Worm (Caenorhabditis elegans) whole organism, late embryonic: ENCODE data around the gene Y37E11AL.2.

ENCODE experiments used
- C08G9.2 ChIP-seq: sonication (generic microtip); optimal IDR thresholded peaks from 2 replicates; lab custom pipeline; 2016; ENCODE audit warnings: mild to moderate bottlenecking, missing genetic modification characterization, moderate library complexity, missing compliant biosample characterization
- F13H6.1 ChIP-seq: sonication (generic microtip); optimal IDR thresholded peaks from 2 replicates; lab custom pipeline; 2016; ENCODE audit warnings: missing genetic modification characterization, missing compliant biosample characterization
- K02D7.2 ChIP-seq: sonication (generic microtip); optimal IDR thresholded peaks from 2 replicates; lab custom pipeline; 2017; ENCODE audit warnings: mild to moderate bottlenecking, missing genetic modification characterization, missing compliant biosample characterization
- T23F11.4 ChIP-seq: fragments of 200-800 bp; sonication (Bioruptor generic); optimal IDR thresholded peaks from 2 replicates; lab custom pipeline; 2018; ENCODE audit warnings: mild to moderate bottlenecking, missing genetic modification characterization, missing compliant biosample characterization
- Y22D7AL.16 ChIP-seq: sonication (generic microtip); optimal IDR thresholded peaks from 2 replicates; lab custom pipeline; 2016; ENCODE audit warnings: missing genetic modification characterization, missing compliant biosample characterization
- ceh-18 ChIP-seq: sonication (generic microtip); optimal IDR thresholded peaks from 2 replicates; lab custom pipeline; 2016; ENCODE audit warnings: missing genetic modification characterization, missing compliant biosample characterization
- ceh-19 ChIP-seq: fragments of 200-800 bp; sonication (Bioruptor generic); optimal IDR thresholded peaks from 2 replicates; lab custom pipeline; 2018; ENCODE audit warnings: mild to moderate bottlenecking, missing genetic modification characterization, missing compliant biosample characterization
- ceh-22 ChIP-seq: sonication (generic microtip); optimal IDR thresholded peaks from 2 replicates; lab custom pipeline; 2017; ENCODE audit warnings: missing biosample characterization, missing genetic modification characterization
- ceh-30 ChIP-seq: fragments of 150-350 bp; optimal IDR thresholded peaks from 2 replicates; lab custom pipeline; 2014; ENCODE audit warnings: missing biosample characterization, missing genetic modification characterization
- ceh-34 ChIP-seq: sonication (generic microtip); optimal IDR thresholded peaks from 2 replicates; lab custom pipeline; 2016; ENCODE audit warnings: mild to moderate bottlenecking, missing genetic modification characterization, missing compliant biosample characterization
- ceh-45 ChIP-seq: fragments of 200-800 bp; sonication (Bioruptor generic); IDR thresholded peaks from 2 replicates; pipeline ENCODE4 v1.3.6; 2022; ENCODE audit warnings: missing genetic modification reagents, missing genetic modification characterization, missing compliant biosample characterization
- ceh-48 ChIP-seq: sonication (generic microtip); optimal IDR thresholded peaks from 2 replicates; lab custom pipeline; 2016; ENCODE audit warnings: missing genetic modification characterization, inconsistent platforms, missing compliant biosample characterization
- ceh-6 ChIP-seq: fragments of 200-800 bp; sonication (Bioruptor generic); optimal IDR thresholded peaks from 2 replicates; lab custom pipeline; 2018; ENCODE audit warnings: mild to moderate bottlenecking, missing genetic modification characterization, missing compliant biosample characterization
- ceh-9 ChIP-seq: sonication (generic microtip); optimal IDR thresholded peaks from 2 replicates; lab custom pipeline; 2016; ENCODE audit warnings: mild to moderate bottlenecking, missing genetic modification characterization, inconsistent platforms, missing compliant biosample characterization
- dmd-4 ChIP-seq: sonication (generic microtip); optimal IDR thresholded peaks from 2 replicates; lab custom pipeline; 2016; ENCODE audit warnings: borderline replicate concordance, missing genetic modification characterization, missing compliant biosample characterization
- elt-2 ChIP-seq: sonication (generic microtip); optimal IDR thresholded peaks from 2 replicates; lab custom pipeline; 2016; ENCODE audit warnings: missing genetic modification reagents, missing genetic modification characterization, missing compliant biosample characterization
- elt-4 ChIP-seq: sonication (generic microtip); optimal IDR thresholded peaks from 2 replicates; lab custom pipeline; 2016; ENCODE audit warnings: missing genetic modification characterization, missing compliant biosample characterization
- eyg-1 ChIP-seq: sonication (generic microtip); optimal IDR thresholded peaks from 2 replicates; lab custom pipeline; 2016; ENCODE audit warnings: missing genotype, missing genetic modification characterization, missing compliant biosample characterization
- fax-1 ChIP-seq: sonication (generic microtip); optimal IDR thresholded peaks from 2 replicates; lab custom pipeline; 2016; ENCODE audit warnings: missing genotype, missing genetic modification characterization, missing compliant biosample characterization
- fkh-10 ChIP-seq: fragments of 150-350 bp; optimal IDR thresholded peaks from 2 replicates; lab custom pipeline; 2014; ENCODE audit warnings: missing biosample characterization, missing genetic modification reagents, missing genetic modification characterization
- mec-3 ChIP-seq: sonication (generic microtip); optimal IDR thresholded peaks from 2 replicates; lab custom pipeline; 2016; ENCODE audit warnings: borderline replicate concordance, missing genetic modification characterization, missing compliant biosample characterization
- nhr-232 ChIP-seq: sonication (generic microtip); optimal IDR thresholded peaks from 2 replicates; lab custom pipeline; 2016; ENCODE audit warnings: missing genetic modification characterization, missing compliant biosample characterization
- odd-2 ChIP-seq: sonication (generic microtip); optimal IDR thresholded peaks from 2 replicates; lab custom pipeline; 2017; ENCODE audit warnings: antibody characterized with exemption, mild to moderate bottlenecking, missing genetic modification characterization, missing compliant biosample characterization
- pag-3 ChIP-seq: sonication (generic microtip); optimal IDR thresholded peaks from 2 replicates; lab custom pipeline; 2016; ENCODE audit warnings: missing compliant biosample characterization, missing genetic modification characterization, borderline replicate concordance
- pha-2 ChIP-seq: sonication (generic microtip); optimal IDR thresholded peaks from 2 replicates; lab custom pipeline; 2017; ENCODE audit warnings: mild to moderate bottlenecking, missing genetic modification characterization, missing compliant biosample characterization
- ref-2 ChIP-seq: sonication (generic microtip); optimal IDR thresholded peaks from 2 replicates; lab custom pipeline; 2016; ENCODE audit warnings: missing genetic modification characterization, missing compliant biosample characterization
- rnt-1 ChIP-seq: sonication (generic microtip); optimal IDR thresholded peaks from 2 replicates; lab custom pipeline; 2016; ENCODE audit warnings: missing genetic modification characterization, missing compliant biosample characterization
- sdc-2 ChIP-seq: sonication (generic microtip); optimal IDR thresholded peaks from 2 replicates; lab custom pipeline; 2016; ENCODE audit warnings: missing genotype, missing genetic modification characterization, missing compliant biosample characterization
- sox-4 ChIP-seq: sonication (generic microtip); optimal IDR thresholded peaks from 2 replicates; lab custom pipeline; 2017; ENCODE audit warnings: mild to moderate bottlenecking, missing genetic modification characterization, inconsistent platforms, missing compliant biosample characterization
- syd-9 ChIP-seq: sonication (generic microtip); optimal IDR thresholded peaks from 2 replicates; lab custom pipeline; 2016; ENCODE audit warnings: mild to moderate bottlenecking, missing genetic modification characterization, moderate library complexity, missing compliant biosample characterization
- tbx-2 ChIP-seq: sonication (generic microtip); optimal IDR thresholded peaks from 2 replicates; lab custom pipeline; 2016; ENCODE audit warnings: missing genetic modification characterization, missing compliant biosample characterization
- tbx-7 ChIP-seq: sonication (generic microtip); optimal IDR thresholded peaks from 2 replicates; lab custom pipeline; 2016; ENCODE audit warnings: missing genotype, missing genetic modification characterization, missing compliant biosample characterization
- unc-3 ChIP-seq, 2 experiments: fragments of 200-800 bp in 1 of 2; sonication (Bioruptor generic) in 1 of 2; sonication (generic microtip) in 1 of 2; conservative IDR thresholded peaks in 1 of 2; optimal IDR thresholded peaks in 1 of 2; 2 replicates each; pipeline versions ENCODE4 v1.3.6 to Lab custom; 2016 to 2022; ENCODE audit warnings: missing compliant biosample characterization in 2 of 2, missing genetic modification characterization in 2 of 2, missing genetic modification reagents in 1 of 2
- unc-55 ChIP-seq: sonication (generic microtip); optimal IDR thresholded peaks from 2 replicates; lab custom pipeline; 2017; ENCODE audit warnings: missing biosample characterization, missing genetic modification reagents, missing genetic modification characterization
- unc-86 ChIP-seq: sonication (generic microtip); optimal IDR thresholded peaks from 2 replicates; lab custom pipeline; 2016; ENCODE audit warnings: missing genetic modification characterization, missing compliant biosample characterization

The Y37E11AL.2 gene

DNA sequence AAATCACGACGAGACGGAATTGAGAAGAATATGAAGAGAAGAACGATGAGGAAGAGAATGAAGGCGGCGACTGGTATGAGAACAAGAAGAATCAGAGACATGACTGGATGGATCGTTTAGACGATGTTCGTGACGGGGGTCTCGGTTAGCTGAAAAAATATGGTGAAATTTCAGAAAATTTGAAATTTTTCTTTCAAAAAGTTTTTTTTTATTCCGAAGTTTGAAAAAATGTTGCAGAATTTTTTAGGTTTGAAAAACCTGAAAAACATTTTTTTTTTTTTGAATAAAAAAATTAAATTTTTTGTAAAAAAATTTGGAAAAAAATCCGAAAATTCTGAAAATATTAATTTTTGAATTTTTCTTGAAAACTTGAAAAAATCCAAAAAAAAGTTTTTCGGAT is 20.8 kb downstream of the Y37E11AL.2 start, which contains the start of gene Y37E11AM.3:
Gene Y37E11AM.3 (minus strand): TSS at position 101 of the 400 bp plus-strand sequence.
- TF ChIP-seq unc-86 (tag; lab: Kevin White, UChicago) (no peak), ceh-34 (tag; lab: Kevin White, UChicago) (no peak), ceh-6 (GFP tag; lab: Kevin White, UChicago) (no peak), sox-4 (tag; lab: Kevin White, UChicago) (no peak), dmd-4 (no peak), T23F11.4 (GFP tag; lab: Kevin White, UChicago) (no peak), Y22D7AL.16 (tag; lab: Kevin White, UChicago) (no peak), ceh-45 (no peak), ceh-19 (GFP tag; lab: Kevin White, UChicago) (no peak)
- TF ChIP-seq, all 69 proteins: peak for 0

DNA sequence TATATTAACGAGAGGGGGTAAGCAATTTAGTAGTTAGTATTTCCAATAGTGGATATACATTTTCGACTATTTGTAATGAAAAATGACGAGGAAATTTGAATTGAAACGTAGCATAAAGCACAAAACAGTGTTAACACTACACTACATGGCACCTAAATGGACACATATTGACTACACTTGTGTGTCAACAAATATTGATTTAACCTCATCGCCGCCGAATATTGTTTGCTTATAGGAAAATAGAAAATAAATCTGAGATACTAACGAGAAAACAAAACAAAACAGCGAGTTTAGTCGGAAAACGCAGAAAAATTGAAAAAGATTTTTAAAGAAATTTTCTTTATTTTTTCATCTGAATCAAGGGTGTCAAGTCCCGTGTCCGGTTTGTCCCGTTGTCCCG is 22.3 kb downstream of the Y37E11AL.2 start:
- TF ChIP-seq odd-2 (no peak), sdc-2 (tag; lab: Kevin White, UChicago) (no peak), fkh-10 (no peak), eyg-1 (tag; lab: Kevin White, UChicago) (no peak), ceh-19 (GFP tag; lab: Kevin White, UChicago) (no peak), C08G9.2 (tag; lab: Kevin White, UChicago) (no peak), K02D7.2 (tag; lab: Kevin White, UChicago) (no peak), unc-55 (no peak), ceh-30 (no peak), syd-9 (tag; lab: Kevin White, UChicago) (no peak), pag-3 (tag; lab: Kevin White, UChicago) (no peak), unc-86 (tag; lab: Kevin White, UChicago) (no peak)
- TF ChIP-seq, all 69 proteins: peak for 0

DNA sequence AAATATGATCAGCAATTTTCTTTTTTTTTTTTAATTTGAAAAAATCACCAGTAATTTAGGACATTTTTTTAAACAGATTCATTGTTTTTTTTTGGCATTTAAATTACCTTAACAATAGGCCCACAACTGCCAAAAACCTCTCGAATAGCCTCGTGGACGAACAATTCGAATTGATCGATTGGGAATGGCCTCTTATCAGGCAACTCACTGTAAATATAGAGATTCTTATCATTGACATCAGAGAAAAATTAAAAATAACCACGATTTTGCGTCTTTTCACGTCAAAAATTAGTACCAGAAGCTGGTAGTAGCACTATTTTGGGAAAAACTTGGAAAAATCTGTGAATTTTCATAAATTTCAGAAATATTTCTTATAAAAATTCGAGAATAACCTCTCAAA is 23.7 kb downstream of the Y37E11AL.2 start:
- no peak for TF ChIP-seq ref-2 (tag; lab: Kevin White, UChicago)
- TF ChIP-seq elt-2 (tag; lab: Kevin White, UChicago) = peak; percentile 52
- TF ChIP-seq, all 69 proteins: peak for 1

ce11 chrIV:3722690-3723089 is 24.4 kb downstream of the Y37E11AL.2 start, which contains the start of gene Y37E11AM.4:
Gene Y37E11AM.4 (minus strand): TSS chrIV:3722790.
- TF ChIP-seq C08G9.2 (tag; lab: Kevin White, UChicago) = no peak
- TF ChIP-seq eyg-1 (tag; lab: Kevin White, UChicago) = no peak
- no peak for TF ChIP-seq unc-3 (GFP tag; conservative IDR thresholded peaks at IDR 0.05; lab: Robert Waterston, UW)
- TF ChIP-seq unc-3 (tag; optimal IDR thresholded peaks at IDR 0.05; lab: Kevin White, UChicago) = no peak
- TF ChIP-seq pha-2 = no peak
- TF ChIP-seq elt-4 (tag; lab: Kevin White, UChicago) = no peak
- TF ChIP-seq nhr-232 (tag; lab: Kevin White, UChicago) = no peak
- TF ChIP-seq rnt-1 (tag; lab: Kevin White, UChicago) = no peak
- TF ChIP-seq tbx-2 (tag; lab: Kevin White, UChicago) = no peak
- no peak for TF ChIP-seq mec-3 (tag; lab: Kevin White, UChicago)
- no peak for TF ChIP-seq ceh-6 (GFP tag; lab: Kevin White, UChicago)
- no peak for TF ChIP-seq ceh-18 (tag; lab: Kevin White, UChicago)
- TF ChIP-seq T23F11.4 (GFP tag; lab: Kevin White, UChicago) = no peak
- no peak for TF ChIP-seq ceh-22 (tag; lab: Kevin White, UChicago)
- no peak for TF ChIP-seq ceh-9 (tag; lab: Kevin White, UChicago)
- TF ChIP-seq tbx-7 (tag; lab: Kevin White, UChicago) = no peak
- TF ChIP-seq ceh-48 (tag; lab: Kevin White, UChicago) = no peak
- TF ChIP-seq F13H6.1 (tag; lab: Kevin White, UChicago) = no peak
- TF ChIP-seq fax-1 (tag; lab: Kevin White, UChicago) = no peak
- TF ChIP-seq Y22D7AL.16 (tag; lab: Kevin White, UChicago) = no peak
